Worm (Caenorhabditis elegans): ENCODE measurements around the gene lron-15.

Gene lron-15

ce11 chrII:6491817-6492452, 52.8 kb downstream of the lron-15 start, which contains the start of the genes T28D9.11 and T28D9.1 (continued):
- TF ChIP-seq zip-5 (tag; optimal IDR thresholded peaks at IDR 0.05) (peak; percentile 19), pha-2 (tag; optimal IDR thresholded peaks at IDR 0.05) (no peak), ceh-19 (GFP tag; optimal IDR thresholded peaks at IDR 0.05) (peak; percentile 71), tbx-2 (tag; optimal IDR thresholded peaks at IDR 0.05) (peak; percentile 67), ceh-2 (tag; optimal IDR thresholded peaks at IDR 0.05) (peak; percentile 28), elt-2 (tag; optimal IDR thresholded peaks at IDR 0.05) (no peak), fax-1 (tag; optimal IDR thresholded peaks at IDR 0.05) (peak; percentile 32), ceh-45 (GFP tag; IDR thresholded peaks at IDR 0.05) (no peak), T23F11.4 (GFP tag; optimal IDR thresholded peaks at IDR 0.05) (peak; percentile 38), syd-9 (tag; optimal IDR thresholded peaks at IDR 0.05) (peak; percentile 61), ceh-18 (tag; optimal IDR thresholded peaks at IDR 0.05) (peak; percentile 27), gmeb-2 (tag; optimal IDR thresholded peaks at IDR 0.05) (no peak), sox-2 (GFP tag; IDR thresholded peaks at IDR 0.05) (0 out of 2 replicates have a peak, but pooled peaks have one; percentile 10), sdc-2 (tag; optimal IDR thresholded peaks at IDR 0.05) (peak; percentile 37), ceh-48 (tag; optimal IDR thresholded peaks at IDR 0.05) (no peak), unc-86 (tag; optimal IDR thresholded peaks at IDR 0.05) (no peak), nhr-11 (tag; optimal IDR thresholded peaks at IDR 0.05) (no peak), ceh-9 (tag; optimal IDR thresholded peaks at IDR 0.05) (no peak), elt-4 (tag; optimal IDR thresholded peaks at IDR 0.05) (no peak), nhr-232 (tag; optimal IDR thresholded peaks at IDR 0.05) (no peak), ceh-24 (tag; optimal IDR thresholded peaks at IDR 0.05) (no peak), ceh-34 (tag; optimal IDR thresholded peaks at IDR 0.05) (peak; percentile 82), ceh-31 (tag; optimal IDR thresholded peaks at IDR 0.05) (peak; percentile 80), pat-9 (tag; optimal IDR thresholded peaks at IDR 0.05) (peak; percentile 48), K02D7.2 (tag; optimal IDR thresholded peaks at IDR 0.05) (no peak), hlh-13 (GFP tag; optimal IDR thresholded peaks at IDR 0.05) (no peak), tbx-7 (tag; optimal IDR thresholded peaks at IDR 0.05) (no peak)

ce11 chrII:6491187-6491586, 53.5 kb downstream of the lron-15 start:
- TF ChIP-seq hlh-8 (tag; optimal IDR thresholded peaks at IDR 0.05) (no peak), ceh-6 (GFP tag; optimal IDR thresholded peaks at IDR 0.05) (no peak), C08G9.2 (tag; optimal IDR thresholded peaks at IDR 0.05) (no peak), fkh-6 (tag; optimal IDR thresholded peaks at IDR 0.05) (no peak), ceh-45 (GFP tag; IDR thresholded peaks at IDR 0.05) (no peak), lim-6 (tag; optimal IDR thresholded peaks at IDR 0.05) (no peak), madf-2 (tag; optimal IDR thresholded peaks at IDR 0.05) (no peak), nhr-11 (tag; optimal IDR thresholded peaks at IDR 0.05) (no peak), T23F11.4 (GFP tag; optimal IDR thresholded peaks at IDR 0.05) (no peak), nhr-232 (tag; optimal IDR thresholded peaks at IDR 0.05) (no peak), hlh-15 (tag; optimal IDR thresholded peaks at IDR 0.05) (no peak), ceh-30 (tag; optimal IDR thresholded peaks at IDR 0.05) (no peak), fkh-10 (GFP tag; optimal IDR thresholded peaks at IDR 0.05) (no peak), ceh-19 (GFP tag; optimal IDR thresholded peaks at IDR 0.05) (no peak), che-1 (tag; optimal IDR thresholded peaks at IDR 0.05) (no peak), sox-4 (tag; optimal IDR thresholded peaks at IDR 0.05) (no peak), tbx-7 (tag; optimal IDR thresholded peaks at IDR 0.05) (no peak)
